Worm (Caenorhabditis elegans) whole organism, mixed stage, embryonic: ENCODE results near the gene K05F1.8.

Experiments used
- M03D4.4 ChIP-seq: sonication (generic microtip); optimal IDR thresholded peaks from 2 replicates; lab custom pipeline; 2017; ENCODE audit warnings: mild to moderate bottlenecking, missing genetic modification characterization, missing compliant biosample characterization
- bed-3 ChIP-seq: fragments of 200-800 bp; sonication (Bioruptor generic); optimal IDR thresholded peaks from 3 replicates; lab custom pipeline; 2018; ENCODE audit warnings: mild to moderate bottlenecking, missing genetic modification characterization, moderate library complexity, missing compliant biosample characterization
- blmp-1 ChIP-seq: fragments of 150-350 bp; optimal IDR thresholded peaks from 2 replicates; lab custom pipeline; 2014; ENCODE audit warnings: missing biosample characterization, missing genetic modification characterization
- ceh-39 ChIP-seq: fragments of 150-350 bp; optimal IDR thresholded peaks from 2 replicates; lab custom pipeline; 2014; ENCODE audit warnings: missing biosample characterization, missing genetic modification characterization
- ceh-43 ChIP-seq: fragments of 200-800 bp; sonication (Bioruptor generic); optimal IDR thresholded peaks from 2 replicates; lab custom pipeline; 2018; ENCODE audit warnings: mild to moderate bottlenecking, missing genetic modification characterization, moderate library complexity, missing compliant biosample characterization
- ceh-83 ChIP-seq: fragments of 200-800 bp; sonication (Bioruptor generic); optimal IDR thresholded peaks from 2 replicates; lab custom pipeline; 2018; ENCODE audit warnings: mild to moderate bottlenecking, missing genetic modification characterization, missing compliant biosample characterization
- ces-1 ChIP-seq: fragments of 150-350 bp; optimal IDR thresholded peaks from 2 replicates; lab custom pipeline; 2014; ENCODE audit warnings: missing biosample characterization, missing genetic modification reagents, missing genetic modification characterization
- cnd-1 ChIP-seq: fragments of 200-800 bp; sonication (Bioruptor generic); optimal IDR thresholded peaks from 2 replicates; lab custom pipeline; 2018; ENCODE audit warnings: mild to moderate bottlenecking, missing genetic modification characterization, missing compliant biosample characterization
- drap-1 ChIP-seq: fragments of 200-800 bp; sonication (Bioruptor generic); optimal IDR thresholded peaks from 3 replicates; lab custom pipeline; 2018; ENCODE audit warnings: mild to moderate bottlenecking, missing genetic modification characterization, missing compliant biosample characterization
- elt-1 ChIP-seq: sonication (generic microtip); optimal IDR thresholded peaks from 2 replicates; lab custom pipeline; 2017; ENCODE audit warnings: missing genetic modification characterization, mild to moderate bottlenecking, missing compliant biosample characterization, antibody characterized with exemption, moderate library complexity, borderline replicate concordance; ENCODE audit not compliant: insufficient read depth
- elt-3 ChIP-seq: fragments of 150-350 bp; optimal IDR thresholded peaks from 2 replicates; lab custom pipeline; 2014; ENCODE audit warnings: missing biosample characterization, missing genetic modification characterization
- flh-1 ChIP-seq: fragments of 200-800 bp; sonication (Bioruptor generic); optimal IDR thresholded peaks from 2 replicates; lab custom pipeline; 2018; ENCODE audit warnings: mild to moderate bottlenecking, missing genetic modification characterization, moderate library complexity, missing compliant biosample characterization
- ham-2 ChIP-seq: fragments of 200-800 bp; sonication (Bioruptor generic); optimal IDR thresholded peaks from 2 replicates; lab custom pipeline; 2018; ENCODE audit warnings: mild to moderate bottlenecking, missing genetic modification characterization, missing compliant biosample characterization
- hlh-1 ChIP-seq: fragments of 150-350 bp; optimal IDR thresholded peaks from 2 replicates; lab custom pipeline; 2014; ENCODE audit warnings: missing biosample characterization, missing genetic modification reagents, missing genetic modification characterization
- lin-13 ChIP-seq: fragments of 150-350 bp; optimal IDR thresholded peaks from 2 replicates; lab custom pipeline; 2014; ENCODE audit warnings: missing biosample characterization, missing genetic modification characterization
- lin-32 ChIP-seq: fragments of 200-800 bp; sonication (Bioruptor generic); optimal IDR thresholded peaks from 2 replicates; lab custom pipeline; 2018; ENCODE audit warnings: mild to moderate bottlenecking, missing genetic modification characterization, missing compliant biosample characterization
- lsy-2 ChIP-seq: fragments of 150-350 bp; optimal IDR thresholded peaks from 2 replicates; lab custom pipeline; 2014; ENCODE audit warnings: missing biosample characterization, missing genetic modification characterization
- mab-5 ChIP-seq: fragments of 150-350 bp; optimal IDR thresholded peaks from 2 replicates; lab custom pipeline; 2014; ENCODE audit warnings: missing biosample characterization, missing genetic modification characterization
- mep-1 ChIP-seq: fragments of 150-350 bp; optimal IDR thresholded peaks from 2 replicates; lab custom pipeline; 2017; ENCODE audit warnings: missing biosample characterization, missing genetic modification reagents, missing genetic modification characterization, inconsistent platforms
- mls-2 ChIP-seq: sonication (generic microtip); optimal IDR thresholded peaks from 2 replicates; lab custom pipeline; 2016; ENCODE audit warnings: mild to moderate bottlenecking, missing genetic modification characterization, moderate library complexity, missing compliant biosample characterization
- nhr-12 ChIP-seq: fragments of 150-350 bp; optimal IDR thresholded peaks from 2 replicates; lab custom pipeline; 2014; ENCODE audit warnings: missing biosample characterization, missing genetic modification characterization
- nhr-2 ChIP-seq: fragments of 150-350 bp; optimal IDR thresholded peaks from 2 replicates; lab custom pipeline; 2014; ENCODE audit warnings: missing biosample characterization, missing genetic modification characterization
- nhr-237 ChIP-seq: fragments of 150-350 bp; optimal IDR thresholded peaks from 2 replicates; lab custom pipeline; 2014; ENCODE audit warnings: missing biosample characterization, missing genetic modification characterization
- nhr-28 ChIP-seq: fragments of 150-350 bp; optimal IDR thresholded peaks from 2 replicates; lab custom pipeline; 2014; ENCODE audit warnings: missing biosample characterization, missing genetic modification characterization
- nhr-76 ChIP-seq: sonication (generic microtip); optimal IDR thresholded peaks from 2 replicates; lab custom pipeline; 2017; ENCODE audit warnings: missing biosample characterization, missing genetic modification characterization
- pha-4 ChIP-seq: fragments of 150-350 bp; optimal IDR thresholded peaks from 2 replicates; lab custom pipeline; 2018; ENCODE audit warnings: missing biosample characterization, missing genetic modification reagents, missing genetic modification characterization
- sem-2 ChIP-seq: fragments of 200-800 bp; sonication (Bioruptor generic); optimal IDR thresholded peaks from 2 replicates; lab custom pipeline; 2018; ENCODE audit warnings: mild to moderate bottlenecking, missing genetic modification characterization, missing compliant biosample characterization
- snpc-4 ChIP-seq: fragments of 150-350 bp; optimal IDR thresholded peaks from 2 replicates; lab custom pipeline; 2014; ENCODE audit warnings: missing biosample characterization, missing genetic modification characterization
- sptf-1 ChIP-seq: sonication (generic microtip); optimal IDR thresholded peaks from 2 replicates; lab custom pipeline; 2017; ENCODE audit warnings: mild to moderate bottlenecking, missing genetic modification characterization, moderate library complexity, missing compliant biosample characterization
- tbx-8 ChIP-seq: fragments of 200-800 bp; sonication (Bioruptor generic); optimal IDR thresholded peaks from 2 replicates; lab custom pipeline; 2018; ENCODE audit warnings: mild to moderate bottlenecking, missing genetic modification characterization, moderate library complexity, missing compliant biosample characterization
- unc-120 ChIP-seq: sonication (generic microtip); optimal IDR thresholded peaks from 2 replicates; lab custom pipeline; 2017; ENCODE audit warnings: missing genetic modification characterization, missing compliant biosample characterization; ENCODE audit not compliant: poor library complexity, severe bottlenecking
- unc-39 ChIP-seq: fragments of 150-350 bp; optimal IDR thresholded peaks from 2 replicates; lab custom pipeline; 2014; ENCODE audit warnings: missing biosample characterization, missing genetic modification characterization
- unc-62 ChIP-seq: fragments of 150-350 bp; optimal IDR thresholded peaks from 2 replicates; lab custom pipeline; 2014; ENCODE audit warnings: missing biosample characterization, missing genetic modification reagents, missing genetic modification characterization
- zip-8 ChIP-seq: fragments of 150-350 bp; optimal IDR thresholded peaks from 2 replicates; lab custom pipeline; 2014; ENCODE audit warnings: missing biosample characterization, missing genetic modification characterization
- ztf-11 ChIP-seq: fragments of 150-350 bp; optimal IDR thresholded peaks from 2 replicates; lab custom pipeline; 2014; ENCODE audit warnings: missing biosample characterization, missing genetic modification characterization

The K05F1.8 gene

ce11 chrII:5799553-5799952 is at the start of gene K05F1.8:
TSS of gene K05F1.8 (minus strand) at chrII:5799653.
- TF ChIP-seq nhr-2 (no peak), sptf-1 (tag; lab: Kevin White, UChicago) (no peak), ztf-11 (tag; lab: Kevin White, UChicago) (no peak), unc-62 (GFP tag; lab: Kevin White, UChicago) (no peak), pha-4 (tag; lab: Kevin White, UChicago) (no peak), flh-1 (no peak), unc-120 (tag; lab: Kevin White, UChicago) (no peak), ceh-83 (no peak), hlh-1 (tag; lab: Kevin White, UChicago) (no peak), ceh-39 (tag; lab: Kevin White, UChicago) (no peak), ces-1 (GFP tag; lab: Kevin White, UChicago) (no peak), bed-3 (GFP tag; lab: Kevin White, UChicago) (no peak), nhr-237 (tag; lab: Kevin White, UChicago) (no peak), ham-2 (GFP tag; lab: Kevin White, UChicago) (no peak), tbx-8 (GFP tag; lab: Kevin White, UChicago) (no peak), elt-3 (tag; lab: Kevin White, UChicago) (no peak), lsy-2 (no peak), zip-8 (tag; lab: Kevin White, UChicago) (no peak), mab-5 (tag; lab: Kevin White, UChicago) (no peak)

ce11 chrII:5846181-5846580 is 46.7 kb upstream of the K05F1.8 start:
- no peak for TF ChIP-seq ces-1 (GFP tag; lab: Kevin White, UChicago)
- no peak for TF ChIP-seq cnd-1
- no peak for TF ChIP-seq lin-13
- no peak for TF ChIP-seq ceh-43 (GFP tag; lab: Kevin White, UChicago)
- no peak for TF ChIP-seq mls-2 (tag; lab: Kevin White, UChicago)
- no peak for TF ChIP-seq ceh-83
- TF ChIP-seq unc-62 (GFP tag; lab: Kevin White, UChicago) = no peak
- TF ChIP-seq elt-1 (tag; lab: Kevin White, UChicago) = no peak
- no peak for TF ChIP-seq zip-8 (tag; lab: Kevin White, UChicago)
- TF ChIP-seq elt-3 (tag; lab: Kevin White, UChicago) = no peak
- TF ChIP-seq sem-2 (GFP tag; lab: Kevin White, UChicago) = no peak
- no peak for TF ChIP-seq unc-120 (tag; lab: Kevin White, UChicago)
- TF ChIP-seq bed-3 (GFP tag; lab: Kevin White, UChicago) = no peak
- no peak for TF ChIP-seq nhr-12 (tag; lab: Kevin White, UChicago)
- TF ChIP-seq flh-1 = no peak
- TF ChIP-seq lsy-2 = no peak
- no peak for TF ChIP-seq mep-1 (tag; lab: Kevin White, UChicago)
- TF ChIP-seq, all 35 proteins: peak for 0

ce11 chrII:5845441-5845840 is 46.0 kb upstream of the K05F1.8 start, which contains the start of the genes ZK1248.17 and H41C03.3:
TSS of gene ZK1248.17 (minus strand) at chrII:5845541.
TSS of gene H41C03.3 (plus strand) at chrII:5845777.
- TF ChIP-seq drap-1 (no peak), nhr-28 (tag; lab: Kevin White, UChicago) (no peak), unc-120 (tag; lab: Kevin White, UChicago) (no peak), mep-1 (tag; lab: Kevin White, UChicago) (no peak), ceh-39 (tag; lab: Kevin White, UChicago) (no peak)

ce11 chrII:5844694-5845129 is 45.3 kb upstream of the K05F1.8 start:
- TF ChIP-seq lin-32 (GFP tag; lab: Kevin White, UChicago) (peak; percentile 64), ceh-43 (GFP tag; lab: Kevin White, UChicago) (peak; percentile 73), ceh-83 (peak; percentile 89), ces-1 (GFP tag; lab: Kevin White, UChicago) (peak; percentile 100), pha-4 (tag; lab: Kevin White, UChicago) (peak; percentile 97), nhr-237 (tag; lab: Kevin White, UChicago) (peak; percentile 98), ztf-11 (tag; lab: Kevin White, UChicago) (peak; percentile 80), unc-62 (GFP tag; lab: Kevin White, UChicago) (peak; percentile 90), drap-1 (peak; percentile 92), tbx-8 (GFP tag; lab: Kevin White, UChicago) (peak; percentile 87), unc-39 (tag; lab: Kevin White, UChicago) (peak; percentile 74), nhr-2 (peak; percentile 76), sem-2 (GFP tag; lab: Kevin White, UChicago) (peak; percentile 81), ham-2 (GFP tag; lab: Kevin White, UChicago) (peak; percentile 89), sptf-1 (tag; lab: Kevin White, UChicago) (peak; percentile 92), nhr-12 (tag; lab: Kevin White, UChicago) (peak; percentile 9), elt-3 (tag; lab: Kevin White, UChicago) (peak; percentile 75), elt-1 (tag; lab: Kevin White, UChicago) (peak; percentile 57), ceh-39 (tag; lab: Kevin White, UChicago) (peak; percentile 92), mab-5 (tag; lab: Kevin White, UChicago) (peak; percentile 92), nhr-76 (no peak), cnd-1 (peak; percentile 87), lsy-2 (peak; percentile 84), snpc-4 (no peak), nhr-28 (tag; lab: Kevin White, UChicago) (peak; percentile 49), M03D4.4 (tag; lab: Kevin White, UChicago) (peak; percentile 82), mep-1 (tag; lab: Kevin White, UChicago) (peak; percentile 99), mls-2 (tag; lab: Kevin White, UChicago) (peak; percentile 95), flh-1 (peak; percentile 11), hlh-1 (tag; lab: Kevin White, UChicago) (peak; percentile 81), unc-120 (tag; lab: Kevin White, UChicago) (peak; percentile 92), zip-8 (tag; lab: Kevin White, UChicago) (no peak), bed-3 (GFP tag; lab: Kevin White, UChicago) (peak; percentile 55), blmp-1 (tag; lab: Kevin White, UChicago) (peak; percentile 24), lin-13 (peak; percentile 86)
